Fruit fly (Drosophila melanogaster) whole organism, adult: ENCODE measurements around the gene Wnt10.
A peak's percentile ranks its signal among the peaks of the same experiment; 100 is the strongest.

ENCODE experiments used
- CG11617 ChIP-seq: fragments of 200-800 bp; sonication (Bioruptor generic); optimal IDR thresholded peaks from 2 replicates; lab custom pipeline; 2017; ENCODE audit warnings: mild to moderate bottlenecking, missing biosample characterization, missing genetic modification reagents, missing genetic modification characterization
- CG12768 ChIP-seq: fragments of 200-800 bp; sonication (Bioruptor generic); optimal IDR thresholded peaks from 2 replicates; lab custom pipeline; 2017; ENCODE audit warnings: missing biosample characterization, missing genetic modification characterization, mild to moderate bottlenecking, moderate library complexity, missing genetic modification reagents
- CG14711 ChIP-seq: fragments of 200-800 bp; sonication (Bioruptor generic); optimal IDR thresholded peaks from 2 replicates; lab custom pipeline; 2018; ENCODE audit warnings: missing biosample characterization, mild to moderate bottlenecking, missing genetic modification characterization, moderate library complexity
- CG1620 ChIP-seq: fragments of 200-800 bp; sonication (Bioruptor generic); optimal IDR thresholded peaks from 2 replicates; lab custom pipeline; 2016; ENCODE audit warnings: missing biosample characterization, missing genetic modification characterization
- CG33017 ChIP-seq: fragments of 200-800 bp; sonication (Bioruptor generic); optimal IDR thresholded peaks from 2 replicates; lab custom pipeline; 2018; ENCODE audit warnings: missing biosample characterization, mild to moderate bottlenecking, missing genetic modification characterization, moderate library complexity
- CG5204 ChIP-seq: fragments of 200-800 bp; sonication (Bioruptor generic); optimal IDR thresholded peaks from 2 replicates; lab custom pipeline; 2016; ENCODE audit warnings: missing biosample characterization, missing genetic modification characterization
- CG7045 ChIP-seq: fragments of 200-800 bp; sonication (Bioruptor generic); optimal IDR thresholded peaks from 2 replicates; lab custom pipeline; 2017; ENCODE audit warnings: missing biosample characterization, mild to moderate bottlenecking, missing genetic modification characterization
- CG7101 ChIP-seq: fragments of 200-800 bp; sonication (Bioruptor generic); optimal IDR thresholded peaks from 2 replicates; lab custom pipeline; 2018; ENCODE audit warnings: missing biosample characterization, mild to moderate bottlenecking, missing genetic modification characterization, moderate library complexity
- Clk ChIP-seq: fragments of 200-800 bp; sonication (Bioruptor generic); optimal IDR thresholded peaks from 2 replicates; lab custom pipeline; 2017; ENCODE audit warnings: missing biosample characterization, missing genetic modification characterization
- Crg-1 ChIP-seq: fragments of 200-800 bp; sonication (Bioruptor generic); optimal IDR thresholded peaks from 2 replicates; lab custom pipeline; 2016; ENCODE audit warnings: missing biosample characterization, missing genetic modification characterization
- Hr96 ChIP-seq: fragments of 200-800 bp; sonication (Bioruptor generic); optimal IDR thresholded peaks from 2 replicates; lab custom pipeline; 2016; ENCODE audit warnings: missing biosample characterization, missing genetic modification characterization
- Mnt ChIP-seq: fragments of 200-800 bp; sonication (Bioruptor generic); optimal IDR thresholded peaks from 2 replicates; lab custom pipeline; 2016; ENCODE audit warnings: missing biosample characterization, mild to moderate bottlenecking, missing genetic modification characterization
- bab1 ChIP-seq: fragments of 200-800 bp; sonication (Bioruptor generic); optimal IDR thresholded peaks from 3 replicates; lab custom pipeline; 2019; ENCODE audit warnings: missing biosample characterization, mild to moderate bottlenecking, missing genetic modification characterization, moderate library complexity
- cic ChIP-seq: fragments of 200-800 bp; sonication (Bioruptor generic); optimal IDR thresholded peaks from 2 replicates; lab custom pipeline; 2017; ENCODE audit warnings: missing biosample characterization, mild to moderate bottlenecking, missing genetic modification characterization, moderate library complexity
- cnc ChIP-seq, 2 experiments: fragments of >200 bp; optimal IDR thresholded peaks; 2 replicates each; lab custom pipeline; 2017
- kay ChIP-seq: fragments of 200-800 bp; sonication (Bioruptor generic); peaks from one replicate; lab custom pipeline; 2016; ENCODE audit warnings: missing biosample characterization, missing genetic modification characterization, borderline replicate concordance
- ovo ChIP-seq: fragments of 200-800 bp; sonication (Bioruptor generic); optimal IDR thresholded peaks from 2 replicates; lab custom pipeline; 2016; ENCODE audit warnings: missing biosample characterization, missing genetic modification characterization
- pad ChIP-seq: fragments of 200-800 bp; sonication (Bioruptor generic); optimal IDR thresholded peaks from 3 replicates; lab custom pipeline; 2017; ENCODE audit warnings: missing biosample characterization, missing genetic modification characterization, mild to moderate bottlenecking, moderate library complexity, missing genetic modification reagents
- tj ChIP-seq: fragments of 200-800 bp; sonication (Bioruptor generic); optimal IDR thresholded peaks from 3 replicates; lab custom pipeline; 2017; ENCODE audit warnings: missing biosample characterization, mild to moderate bottlenecking, missing genetic modification characterization, moderate library complexity
- toe ChIP-seq: fragments of 200-800 bp; sonication (Bioruptor generic); optimal IDR thresholded peaks from 2 replicates; lab custom pipeline; 2016; ENCODE audit warnings: missing biosample characterization, missing genetic modification characterization

Wnt10 gene

dm6 chr2L:7407638-7408037, 44.5 kb downstream of the Wnt10 start:
- TF ChIP-seq CG12768 (GFP tag; lab: Kevin White, UChicago) (no peak), CG1620 (GFP tag; lab: Kevin White, UChicago) (no peak), CG33017 (no peak), CG5204 (GFP tag; lab: Kevin White, UChicago) (no peak), tj (no peak), kay (no peak), Clk (GFP tag; lab: Kevin White, UChicago) (no peak), cic (no peak), bab1 (GFP tag; lab: Kevin White, UChicago) (no peak), toe (GFP tag; lab: Kevin White, UChicago) (no peak), cnc (optimal IDR thresholded peaks at IDR 0.05; lab: Kevin White, UChicago) (no peak), pad (GFP tag; lab: Kevin White, UChicago) (no peak), CG14711 (tag; lab: Kevin White, UChicago) (no peak), Crg-1 (no peak), CG11617 (GFP tag; lab: Kevin White, UChicago) (no peak)

DNA sequence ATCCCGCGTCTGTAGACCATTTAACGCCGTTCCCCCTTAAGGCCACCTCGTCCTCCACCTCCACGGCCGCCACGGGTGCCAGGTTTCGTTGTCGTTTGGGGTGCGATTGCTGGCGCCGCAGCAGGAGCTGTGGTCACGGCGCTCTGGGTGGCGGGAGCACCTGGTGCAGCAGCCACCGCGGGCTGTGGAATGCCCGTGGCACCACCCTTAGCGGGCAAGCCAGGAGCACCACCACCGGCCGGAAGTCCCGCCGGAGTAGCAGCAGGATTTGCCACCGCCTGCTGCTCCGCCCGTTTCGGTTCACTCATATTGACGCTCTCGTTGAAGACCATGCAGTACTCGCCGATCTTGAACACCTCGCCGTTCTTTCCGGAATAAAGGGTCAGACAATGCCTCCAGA, 45.8 kb downstream of the Wnt10 start:
- TF ChIP-seq CG33017 (no peak), kay (no peak), ovo (GFP tag; lab: Kevin White, UChicago) (no peak), Crg-1 (no peak), tj (no peak), pad (GFP tag; lab: Kevin White, UChicago) (no peak), CG1620 (GFP tag; lab: Kevin White, UChicago) (no peak), Hr96 (GFP tag; lab: Kevin White, UChicago) (no peak), CG12768 (GFP tag; lab: Kevin White, UChicago) (no peak), Clk (GFP tag; lab: Kevin White, UChicago) (no peak), toe (GFP tag; lab: Kevin White, UChicago) (no peak), cnc (optimal IDR thresholded peaks at IDR 0.05; lab: Kevin White, UChicago) (no peak), bab1 (GFP tag; lab: Kevin White, UChicago) (no peak), CG5204 (GFP tag; lab: Kevin White, UChicago) (no peak)

dm6 chr2L:7409602-7410001, 46.4 kb downstream of the Wnt10 start, which contains the start of gene CG5181:
CG5181 (minus strand) TSS chr2L:7409809.
- TF ChIP-seq CG7101 (tag; lab: Kevin White, UChicago) (no peak), cic (no peak)

dm6 chr2L:7410609-7411008, 47.4 kb downstream of the Wnt10 start, which contains the start of gene CG15818:
CG15818 (plus strand) TSS chr2L:7410909.
- TF ChIP-seq CG7101 (tag; lab: Kevin White, UChicago), result no peak
- TF ChIP-seq CG12768 (GFP tag; lab: Kevin White, UChicago), result no peak
- TF ChIP-seq Hr96 (GFP tag; lab: Kevin White, UChicago), result no peak
- TF ChIP-seq tj, result no peak
- TF ChIP-seq ovo (GFP tag; lab: Kevin White, UChicago), result no peak
- no peak for TF ChIP-seq bab1 (GFP tag; lab: Kevin White, UChicago)
- no peak for TF ChIP-seq Clk (GFP tag; lab: Kevin White, UChicago)
- no peak for TF ChIP-seq pad (GFP tag; lab: Kevin White, UChicago)
- no peak for TF ChIP-seq Crg-1
- TF ChIP-seq CG5204 (GFP tag; lab: Kevin White, UChicago), result no peak
- no peak for TF ChIP-seq cnc (optimal IDR thresholded peaks at IDR 0.05; lab: Kevin White, UChicago)
- no peak for TF ChIP-seq CG7045 (GFP tag; lab: Kevin White, UChicago)
- TF ChIP-seq Mnt (GFP tag; lab: Kevin White, UChicago), result no peak
- no peak for TF ChIP-seq CG11617 (GFP tag; lab: Kevin White, UChicago)
- TF ChIP-seq CG33017, result no peak
- TF ChIP-seq CG14711 (tag; lab: Kevin White, UChicago), result no peak
- no peak for TF ChIP-seq CG1620 (GFP tag; lab: Kevin White, UChicago)
- no peak for TF ChIP-seq cic
- TF ChIP-seq toe (GFP tag; lab: Kevin White, UChicago), result no peak
- TF ChIP-seq kay, result no peak

dm6 chr2L:7411947-7412621, 48.9 kb downstream of the Wnt10 start, which contains the start of gene chm:
chm (plus strand) TSS chr2L:7412417.
- TF ChIP-seq cnc (optimal IDR thresholded peaks at IDR 0.05; lab: Kevin White, UChicago), result no peak
- TF ChIP-seq Crg-1, result no peak
- peak; percentile 4 for TF ChIP-seq Hr96 (GFP tag; lab: Kevin White, UChicago)
- TF ChIP-seq CG11617 (GFP tag; lab: Kevin White, UChicago), result no peak
- peak; percentile 15 for TF ChIP-seq CG7045 (GFP tag; lab: Kevin White, UChicago)
- no peak for TF ChIP-seq pad (GFP tag; lab: Kevin White, UChicago)
- TF ChIP-seq CG1620 (GFP tag; lab: Kevin White, UChicago), result peak; percentile 38
- peak; percentile 57 for TF ChIP-seq bab1 (GFP tag; lab: Kevin White, UChicago)
- no peak for TF ChIP-seq CG5204 (GFP tag; lab: Kevin White, UChicago)
- peak; percentile 2 for TF ChIP-seq CG33017
- no peak for TF ChIP-seq cic
- no peak for TF ChIP-seq kay
- no peak for TF ChIP-seq Clk (GFP tag; lab: Kevin White, UChicago)
- TF ChIP-seq Mnt (GFP tag; lab: Kevin White, UChicago), result no peak
- TF ChIP-seq CG7101 (tag; lab: Kevin White, UChicago), result peak; percentile 24
